Worm (Caenorhabditis elegans): ENCODE data around the gene lonp-2.

DNA sequence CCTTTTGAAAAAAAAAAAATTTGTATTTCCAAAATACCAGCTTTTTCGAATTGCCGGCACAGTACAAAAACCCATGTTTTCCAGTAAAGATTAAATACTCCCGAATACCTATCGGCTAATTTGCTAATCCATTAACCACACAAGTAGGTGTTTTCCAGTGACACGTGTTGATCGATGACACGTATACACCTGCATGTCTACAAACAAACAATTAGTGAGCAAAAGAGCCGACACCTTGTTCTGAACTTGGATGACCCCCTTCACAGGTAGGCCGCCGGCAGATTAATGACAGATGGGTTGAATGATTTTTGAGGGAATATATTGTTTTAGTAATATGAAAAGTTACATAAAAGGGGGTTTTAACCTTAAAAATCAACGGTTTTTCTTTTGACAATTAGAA lies 15.0 kb upstream of the lonp-2 start:
- TF ChIP-seq mdl-1 (tag; optimal IDR thresholded peaks at IDR 0.05) (no peak), ceh-9 (tag; optimal IDR thresholded peaks at IDR 0.05) (no peak), ztf-11 (tag; optimal IDR thresholded peaks at IDR 0.05) (no peak), elt-3 (tag; optimal IDR thresholded peaks at IDR 0.05) (no peak), nhr-12 (tag; optimal IDR thresholded peaks at IDR 0.05) (no peak), ama-1 (optimal IDR thresholded peaks at IDR 0.05) (no peak), nhr-77 (tag; optimal IDR thresholded peaks at IDR 0.05) (no peak), nhr-25 (tag; optimal IDR thresholded peaks at IDR 0.05) (no peak), ZK546.5 (tag; optimal IDR thresholded peaks at IDR 0.05) (no peak), elt-2 (tag; optimal IDR thresholded peaks at IDR 0.05) (no peak), nhr-23 (tag; optimal IDR thresholded peaks at IDR 0.05) (no peak)

Measured in whole organism, L3 larva.